Worm (Caenorhabditis elegans) whole organism, L2 larva: Measurements from ENCODE around the gene irld-7.

Source experiments
- C34F6.9 ChIP-seq: fragments of 150-350 bp; optimal IDR thresholded peaks from 2 replicates; lab custom pipeline; 2014; ENCODE audit warnings: missing biosample characterization, missing genetic modification characterization
- F13H6.1 ChIP-seq: sonication (generic microtip); optimal IDR thresholded peaks from 2 replicates; lab custom pipeline; 2016; ENCODE audit warnings: missing genetic modification characterization, missing compliant biosample characterization
- R02D3.7 ChIP-seq: fragments of 150-350 bp; optimal IDR thresholded peaks from 2 replicates; lab custom pipeline; 2014; ENCODE audit warnings: missing biosample characterization, missing genetic modification characterization
- Y55F3AM.14 ChIP-seq: fragments of 200-800 bp; sonication (Bioruptor generic); optimal IDR thresholded peaks from 2 replicates; lab custom pipeline; 2018; ENCODE audit warnings: mild to moderate bottlenecking, missing genetic modification characterization, missing compliant biosample characterization
- ZK546.5 ChIP-seq: sonication (generic microtip); optimal IDR thresholded peaks from 2 replicates; lab custom pipeline; 2017; ENCODE audit warnings: missing biosample characterization, missing genetic modification characterization
- alr-1 ChIP-seq: fragments of 150-350 bp; optimal IDR thresholded peaks from 2 replicates; lab custom pipeline; 2014; ENCODE audit warnings: missing biosample characterization, missing genetic modification characterization
- ama-1 ChIP-seq: fragments of 150-350 bp; optimal IDR thresholded peaks from 2 replicates; lab custom pipeline; 2018; ENCODE audit warnings: inconsistent platforms
- blmp-1 ChIP-seq: sonication (generic microtip); optimal IDR thresholded peaks from 2 replicates; lab custom pipeline; 2017; ENCODE audit warnings: missing genetic modification characterization, mild to moderate bottlenecking, missing compliant biosample characterization, antibody characterized with exemption, moderate library complexity; ENCODE audit not compliant: insufficient read depth
- ceh-82 ChIP-seq: fragments of 150-350 bp; optimal IDR thresholded peaks from 2 replicates; lab custom pipeline; 2014; ENCODE audit warnings: missing biosample characterization, missing genetic modification characterization
- crh-2 ChIP-seq: sonication (generic microtip); optimal IDR thresholded peaks from 2 replicates; lab custom pipeline; 2017; ENCODE audit warnings: missing biosample characterization, missing genetic modification characterization
- dmd-4 ChIP-seq: sonication (generic microtip); optimal IDR thresholded peaks from 2 replicates; lab custom pipeline; 2017; ENCODE audit warnings: missing biosample characterization, missing genetic modification characterization
- egl-27 ChIP-seq: sonication (generic microtip); optimal IDR thresholded peaks from 3 replicates; lab custom pipeline; 2017; ENCODE audit warnings: missing biosample characterization, missing genetic modification reagents, missing genetic modification characterization
- elt-1 ChIP-seq: fragments of 150-350 bp; optimal IDR thresholded peaks from 2 replicates; lab custom pipeline; 2014; ENCODE audit warnings: missing biosample characterization, missing genetic modification characterization
- elt-3 ChIP-seq: sonication (generic microtip); optimal IDR thresholded peaks from 2 replicates; lab custom pipeline; 2017; ENCODE audit warnings: missing biosample characterization, missing genetic modification characterization
- fos-1 ChIP-seq: fragments of 150-350 bp; optimal IDR thresholded peaks from 2 replicates; lab custom pipeline; 2014; ENCODE audit warnings: missing biosample characterization, missing genetic modification characterization
- gmeb-1 ChIP-seq: fragments of 150-350 bp; optimal IDR thresholded peaks from 2 replicates; lab custom pipeline; 2014; ENCODE audit warnings: missing biosample characterization, missing genetic modification characterization
- lin-11 ChIP-seq: fragments of 150-350 bp; sonication (generic microtip); optimal IDR thresholded peaks from 2 replicates; lab custom pipeline; 2014; ENCODE audit warnings: missing biosample characterization, missing genetic modification characterization, inconsistent platforms, mixed read lengths
- lin-13 ChIP-seq: fragments of 150-350 bp; optimal IDR thresholded peaks from 2 replicates; lab custom pipeline; 2014; ENCODE audit warnings: missing biosample characterization, missing genetic modification reagents, missing genetic modification characterization
- lsy-2 ChIP-seq, 2 experiments: fragments of 150-350 bp in 1 of 2; sonication (generic microtip) in 1 of 2; optimal IDR thresholded peaks; 2 replicates each; lab custom pipeline; 2014 to 2017; ENCODE audit warnings: missing biosample characterization in 2 of 2, missing genetic modification characterization in 2 of 2
- mab-5 ChIP-seq: fragments of 150-350 bp; optimal IDR thresholded peaks from 2 replicates; lab custom pipeline; 2014; ENCODE audit warnings: missing biosample characterization, missing genetic modification characterization
- mbf-1 ChIP-seq: sonication (generic microtip); optimal IDR thresholded peaks from 2 replicates; lab custom pipeline; 2017; ENCODE audit warnings: missing biosample characterization, missing genetic modification characterization
- mdl-1 ChIP-seq, 2 experiments: fragments of 150-350 bp in 1 of 2; sonication (generic microtip) in 1 of 2; optimal IDR thresholded peaks; 2 replicates each; lab custom pipeline; 2017; ENCODE audit warnings: missing biosample characterization in 2 of 2, missing genetic modification characterization in 2 of 2
- nhr-11 ChIP-seq: fragments of 150-350 bp; optimal IDR thresholded peaks from 2 replicates; lab custom pipeline; 2014; ENCODE audit warnings: missing biosample characterization, missing genetic modification characterization
- nhr-12 ChIP-seq: fragments of 150-350 bp; optimal IDR thresholded peaks from 2 replicates; lab custom pipeline; 2014; ENCODE audit warnings: missing biosample characterization, missing genetic modification characterization
- nhr-21 ChIP-seq: fragments of 150-350 bp; optimal IDR thresholded peaks from 2 replicates; lab custom pipeline; 2014; ENCODE audit warnings: missing biosample characterization, missing genetic modification characterization
- nhr-23 ChIP-seq: fragments of 150-350 bp; optimal IDR thresholded peaks from 2 replicates; lab custom pipeline; 2014; ENCODE audit warnings: missing biosample characterization, missing genetic modification reagents, missing genetic modification characterization
- nhr-237 ChIP-seq: fragments of 150-350 bp; optimal IDR thresholded peaks from 2 replicates; lab custom pipeline; 2014; ENCODE audit warnings: missing biosample characterization, missing genetic modification characterization
- nhr-25 ChIP-seq: fragments of 150-350 bp; sonication (generic microtip); optimal IDR thresholded peaks from 3 replicates; lab custom pipeline; 2014; ENCODE audit warnings: missing biosample characterization, missing genetic modification characterization
- nhr-6 ChIP-seq: fragments of 150-350 bp; optimal IDR thresholded peaks from 2 replicates; lab custom pipeline; 2014; ENCODE audit warnings: missing biosample characterization, missing genetic modification characterization
- peb-1 ChIP-seq: fragments of 150-350 bp; optimal IDR thresholded peaks from 2 replicates; lab custom pipeline; 2014; ENCODE audit warnings: missing biosample characterization, missing genetic modification characterization
- sem-4 ChIP-seq: fragments of 150-350 bp; optimal IDR thresholded peaks from 2 replicates; lab custom pipeline; 2014; ENCODE audit warnings: missing biosample characterization, missing genetic modification reagents, missing genetic modification characterization
- skn-1 ChIP-seq: sonication (generic microtip); optimal IDR thresholded peaks from 2 replicates; lab custom pipeline; 2017; ENCODE audit warnings: missing biosample characterization, missing genetic modification characterization
- sma-3 ChIP-seq: sonication (generic microtip); optimal IDR thresholded peaks from 2 replicates; lab custom pipeline; 2016; ENCODE audit warnings: missing genetic modification reagents, missing genetic modification characterization, missing compliant biosample characterization
- sma-9 ChIP-seq, 2 experiments: fragments of 150-350 bp in 1 of 2; sonication (generic microtip) in 1 of 2; optimal IDR thresholded peaks; 2 replicates each; lab custom pipeline; 2014 to 2016; ENCODE audit warnings: missing genetic modification characterization in 2 of 2, mild to moderate bottlenecking in 1 of 2, missing biosample characterization in 1 of 2, missing compliant biosample characterization in 1 of 2, missing genetic modification reagents in 1 of 2, moderate library complexity in 1 of 2
- unc-39 ChIP-seq: fragments of 150-350 bp; optimal IDR thresholded peaks from 2 replicates; lab custom pipeline; 2014; ENCODE audit warnings: missing biosample characterization, missing genetic modification characterization
- unc-55 ChIP-seq: fragments of 150-350 bp; sonication (generic microtip); optimal IDR thresholded peaks from 3 replicates; lab custom pipeline; 2014; ENCODE audit warnings: missing biosample characterization, missing genetic modification reagents, missing genetic modification characterization
- zag-1 ChIP-seq: fragments of 150-350 bp; optimal IDR thresholded peaks from 2 replicates; lab custom pipeline; 2014; ENCODE audit warnings: missing biosample characterization, missing genetic modification characterization
- ztf-4 ChIP-seq: fragments of 150-350 bp; optimal IDR thresholded peaks from 2 replicates; lab custom pipeline; 2014; ENCODE audit warnings: missing biosample characterization, missing genetic modification characterization

irld-7 gene

ce11 chrIV:6618607-6619006, 28.4 kb downstream of the irld-7 start (continued):
- no peak for TF ChIP-seq alr-1
- no peak for TF ChIP-seq mbf-1 (tag; lab: Kevin White, UChicago)
- no peak for TF ChIP-seq sma-9 (GFP tag; optimal IDR thresholded peaks at IDR 0.05; lab: Kevin White, UChicago)
- no peak for TF ChIP-seq sma-9 (tag; optimal IDR thresholded peaks at IDR 0.05; lab: Kevin White, UChicago)
- no peak for TF ChIP-seq zag-1 (tag; lab: Kevin White, UChicago)
- peak in 1 of 2 experiments; percentile 18 for TF ChIP-seq lsy-2 (tag; optimal IDR thresholded peaks at IDR 0.05; lab: Kevin White, UChicago)
- no peak for TF ChIP-seq ama-1 (lab: Kevin White, UChicago)
- TF ChIP-seq nhr-6 (tag; lab: Kevin White, UChicago): no peak

DNA sequence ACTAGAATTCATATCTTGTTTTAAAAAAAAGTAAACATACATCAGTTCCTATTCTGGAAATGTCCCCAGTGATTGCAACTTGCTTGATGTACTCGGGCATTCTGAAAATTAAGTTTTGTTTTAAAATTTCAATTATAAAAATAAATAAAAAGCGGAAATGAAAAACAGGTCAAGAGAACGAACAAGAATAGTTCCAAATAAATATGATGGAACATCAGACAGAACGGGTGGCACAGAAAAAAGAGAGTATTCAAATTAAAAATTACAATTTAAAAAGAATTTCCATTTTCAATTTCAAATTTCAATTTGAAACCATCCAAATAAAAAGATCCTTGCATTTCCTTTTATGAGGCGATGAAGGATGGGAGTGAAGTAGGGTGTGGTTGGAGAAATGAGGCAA, 31.1 kb downstream of the irld-7 start, which contains the start of gene C01B10.3:
Gene C01B10.3 (minus strand): TSS at position 101 of the 400 bp plus-strand sequence.
- TF ChIP-seq nhr-25: no peak
- TF ChIP-seq dmd-4 (tag; lab: Kevin White, UChicago): no peak
- no peak for TF ChIP-seq egl-27 (tag; lab: Kevin White, UChicago)

- TF ChIP-seq blmp-1 (tag; lab: Kevin White, UChicago) (peak; percentile 11), ceh-82 (tag; lab: Kevin White, UChicago) (no peak), fos-1 (tag; lab: Kevin White, UChicago) (peak; percentile 66), nhr-21 (tag; lab: Kevin White, UChicago) (peak; percentile 22), sma-3 (GFP tag; lab: Kevin White, UChicago) (peak; percentile 52), gmeb-1 (tag; lab: Kevin White, UChicago) (peak; percentile 41), nhr-25 (peak; percentile 35), lin-13 (GFP tag; lab: Kevin White, UChicago) (no peak), sem-4 (no peak)
Measured at ce11 chrIV:6622142-6622541, 32.0 kb downstream of the irld-7 start.

- no peak for TF ChIP-seq mdl-1 (tag; optimal IDR thresholded peaks at IDR 0.05; lab: Kevin White, UChicago)
- TF ChIP-seq nhr-21 (tag; lab: Kevin White, UChicago): no peak
- no peak for TF ChIP-seq F13H6.1 (tag; lab: Kevin White, UChicago)
- TF ChIP-seq unc-55 (GFP tag; lab: Kevin White, UChicago): no peak
- no peak for TF ChIP-seq blmp-1 (tag; lab: Kevin White, UChicago)
- TF ChIP-seq unc-39 (tag; lab: Kevin White, UChicago): no peak
Measured at ce11 chrIV:6623390-6623789, 33.2 kb downstream of the irld-7 start, which contains the start of gene C01B10.44. Gene C01B10.44, plus strand, starts transcription at chrIV:6623690.

- no peak for TF ChIP-seq C34F6.9 (tag; lab: Kevin White, UChicago)
- peak; percentile 25 for TF ChIP-seq fos-1 (tag; lab: Kevin White, UChicago)
- TF ChIP-seq sem-4: no peak
- TF ChIP-seq nhr-11: no peak
Measured at ce11 chrIV:6627798-6628197, 37.6 kb downstream of the irld-7 start, which contains the start of gene cest-5.2. Gene cest-5.2, minus strand, starts transcription at chrIV:6627925.

ce11 chrIV:6631704-6632272, 41.6 kb downstream of the irld-7 start, which contains the start of the genes cest-5.1 and C01B10.9:
Gene cest-5.1, minus strand, starts transcription at chrIV:6631754.
Gene C01B10.9, plus strand, starts transcription at chrIV:6632222.
- peak; percentile 6 for TF ChIP-seq fos-1 (tag; lab: Kevin White, UChicago)
- TF ChIP-seq ztf-4 (tag; lab: Kevin White, UChicago): no peak
- no peak for TF ChIP-seq nhr-23 (tag; lab: Kevin White, UChicago)
- TF ChIP-seq C34F6.9 (tag; lab: Kevin White, UChicago): peak; percentile 63
- TF ChIP-seq peb-1 (tag; lab: Kevin White, UChicago): no peak
- TF ChIP-seq sma-3 (GFP tag; lab: Kevin White, UChicago): peak; percentile 80
- TF ChIP-seq lin-11: peak; percentile 33
- TF ChIP-seq R02D3.7 (tag; lab: Kevin White, UChicago): peak; percentile 11
- no peak for TF ChIP-seq zag-1 (tag; lab: Kevin White, UChicago)
- no peak for TF ChIP-seq skn-1
- no peak for TF ChIP-seq sem-4
- no peak for TF ChIP-seq elt-1 (tag; lab: Kevin White, UChicago)
- TF ChIP-seq ceh-82 (tag; lab: Kevin White, UChicago): no peak
- peak; percentile 94 for TF ChIP-seq gmeb-1 (tag; lab: Kevin White, UChicago)
- TF ChIP-seq ZK546.5 (tag; lab: Kevin White, UChicago): no peak
- TF ChIP-seq crh-2 (tag; lab: Kevin White, UChicago): peak; percentile 61
- peak; percentile 74 for TF ChIP-seq F13H6.1 (tag; lab: Kevin White, UChicago)
- no peak for TF ChIP-seq nhr-12 (tag; lab: Kevin White, UChicago)
- peak; percentile 85 for TF ChIP-seq unc-55 (GFP tag; lab: Kevin White, UChicago)
- TF ChIP-seq nhr-25: no peak
- no peak for TF ChIP-seq mdl-1 (tag; optimal IDR thresholded peaks at IDR 0.05; lab: Kevin White, UChicago)
- peak; percentile 27 for TF ChIP-seq mab-5 (tag; lab: Kevin White, UChicago)
- no peak for TF ChIP-seq mbf-1 (tag; lab: Kevin White, UChicago)
- TF ChIP-seq nhr-6 (tag; lab: Kevin White, UChicago): no peak
- TF ChIP-seq Y55F3AM.14 (GFP tag; lab: Kevin White, UChicago): no peak
- TF ChIP-seq nhr-237 (tag; lab: Kevin White, UChicago): no peak
- no peak for TF ChIP-seq ama-1 (lab: Kevin White, UChicago)
- TF ChIP-seq elt-3: no peak
- TF ChIP-seq nhr-21 (tag; lab: Kevin White, UChicago): peak; percentile 32
- no peak for TF ChIP-seq alr-1
- TF ChIP-seq nhr-11: no peak
- peak; percentile 82 for TF ChIP-seq sma-9 (GFP tag; optimal IDR thresholded peaks at IDR 0.05; lab: Kevin White, UChicago)
- no peak for TF ChIP-seq sma-9 (tag; optimal IDR thresholded peaks at IDR 0.05; lab: Kevin White, UChicago)
